Worm (Caenorhabditis elegans) whole organism, L1 larva: ENCODE data around the gene col-81.
A peak's percentile ranks its signal among the peaks of the same experiment; 100 is the strongest.

Experiments
- alr-1 ChIP-seq: fragments of 200-800 bp; sonication (Bioruptor generic); optimal IDR thresholded peaks from 2 replicates; lab custom pipeline; 2018; ENCODE audit warnings: borderline replicate concordance, mild to moderate bottlenecking, missing genetic modification characterization, missing compliant biosample characterization
- blmp-1 ChIP-seq: fragments of 150-350 bp; optimal IDR thresholded peaks from 2 replicates; lab custom pipeline; 2014; ENCODE audit warnings: missing biosample characterization, missing genetic modification characterization
- ceh-82 ChIP-seq, 3 experiments: fragments of 150-350 bp in 1 of 3; sonication (generic microtip) in 2 of 3; optimal IDR thresholded peaks; 2 replicates each; lab custom pipeline; 2014 to 2017; ENCODE audit warnings: missing biosample characterization in 3 of 3, missing genetic modification characterization in 3 of 3
- ceh-88 ChIP-seq: fragments of 200-800 bp; sonication (Bioruptor generic); IDR thresholded peaks from 2 replicates; pipeline ENCODE4 v1.3.6; 2022; ENCODE audit warnings: missing genetic modification characterization, missing compliant biosample characterization
- dpl-1 ChIP-seq, 3 experiments: fragments of 150-350 bp in 2 of 3; sonication (generic microtip) in 1 of 3; optimal IDR thresholded peaks; 2 replicates each; lab custom pipeline; 2014 to 2017; ENCODE audit warnings: missing biosample characterization in 3 of 3, missing genetic modification characterization in 3 of 3, missing genetic modification reagents in 3 of 3
- dsc-1 ChIP-seq: sonication (generic microtip); optimal IDR thresholded peaks from 2 replicates; lab custom pipeline; 2016; ENCODE audit warnings: mild to moderate bottlenecking, missing genetic modification characterization, missing compliant biosample characterization
- efl-1 ChIP-seq, 4 experiments: fragments of 150-350 bp; optimal IDR thresholded peaks in 3 of 4; peaks in 1 of 4; 1 replicate in 1 of 4; 2 replicates in 3 of 4; lab custom pipeline; 2014; ENCODE audit warnings: missing biosample characterization in 2 of 4, missing genetic modification characterization in 2 of 4, missing genetic modification reagents in 2 of 4
- egl-13 ChIP-seq: sonication (generic microtip); optimal IDR thresholded peaks from 2 replicates; lab custom pipeline; 2016; ENCODE audit warnings: missing genotype, missing genetic modification reagents, missing genetic modification characterization, missing compliant biosample characterization
- elt-2 ChIP-seq: sonication (generic microtip); optimal IDR thresholded peaks from 2 replicates; lab custom pipeline; 2016; ENCODE audit warnings: missing genetic modification characterization, mild to moderate bottlenecking, inconsistent platforms, missing compliant biosample characterization, missing genetic modification reagents
- ets-5 ChIP-seq: fragments of 200-800 bp; sonication (Bioruptor generic); IDR thresholded peaks from 2 replicates; pipeline ENCODE4 v1.3.6; 2022; ENCODE audit warnings: missing genetic modification characterization, missing compliant biosample characterization
- fkh-8 ChIP-seq: sonication (generic microtip); optimal IDR thresholded peaks from 2 replicates; lab custom pipeline; 2016; ENCODE audit warnings: mild to moderate bottlenecking, missing genetic modification characterization, missing compliant biosample characterization
- grh-1 ChIP-seq: fragments of 200-800 bp; sonication (Bioruptor generic); IDR thresholded peaks from 2 replicates; pipeline ENCODE4 v1.3.6; 2022; ENCODE audit warnings: missing genetic modification reagents, missing genetic modification characterization, missing compliant biosample characterization
- hpl-2 ChIP-seq: fragments of 150-350 bp; optimal IDR thresholded peaks from 2 replicates; lab custom pipeline; 2014; ENCODE audit warnings: missing biosample characterization, missing genetic modification reagents, missing genetic modification characterization
- isw-1 ChIP-seq: fragments of 200-800 bp; sonication (Bioruptor generic); IDR thresholded peaks from 2 replicates; pipeline ENCODE4 v1.3.6; 2022; ENCODE audit warnings: missing genetic modification characterization, missing compliant biosample characterization
- jun-1 ChIP-seq: fragments of 150-350 bp; optimal IDR thresholded peaks from 2 replicates; lab custom pipeline; 2014; ENCODE audit warnings: missing biosample characterization, missing genetic modification reagents, missing genetic modification characterization
- lin-13 ChIP-seq: fragments of 150-350 bp; optimal IDR thresholded peaks from 2 replicates; lab custom pipeline; 2014; ENCODE audit warnings: missing biosample characterization, missing genetic modification reagents, missing genetic modification characterization
- lin-14 ChIP-seq: fragments of 200-800 bp; sonication (Bioruptor generic); optimal IDR thresholded peaks from 2 replicates; lab custom pipeline; 2018; ENCODE audit warnings: mild to moderate bottlenecking, missing genetic modification characterization, moderate library complexity, missing compliant biosample characterization
- lin-35 ChIP-seq, 2 experiments: fragments of 150-350 bp; optimal IDR thresholded peaks; 2 replicates each; lab custom pipeline; 2014; ENCODE audit warnings: missing biosample characterization in 2 of 2, missing genetic modification characterization in 2 of 2, missing genetic modification reagents in 2 of 2
- lir-3 ChIP-seq: sonication (generic microtip); optimal IDR thresholded peaks from 2 replicates; lab custom pipeline; 2016; ENCODE audit warnings: mild to moderate bottlenecking, missing genetic modification characterization, moderate library complexity, missing compliant biosample characterization; ENCODE audit not compliant: poor library complexity
- lsy-2 ChIP-seq, 2 experiments: fragments of 150-350 bp; optimal IDR thresholded peaks; 2 replicates each; lab custom pipeline; 2014; ENCODE audit warnings: missing biosample characterization in 2 of 2, missing genetic modification characterization in 2 of 2
- mab-9 ChIP-seq: fragments of 200-800 bp; sonication (Bioruptor generic); IDR thresholded peaks from 2 replicates; pipeline ENCODE4 v1.3.6; 2022; ENCODE audit warnings: missing genetic modification reagents, missing genetic modification characterization, missing compliant biosample characterization
- mdl-1 ChIP-seq, 2 experiments: fragments of 150-350 bp; optimal IDR thresholded peaks; 2 replicates each; lab custom pipeline; 2014 to 2017; ENCODE audit warnings: missing biosample characterization in 2 of 2, missing genetic modification characterization in 2 of 2, inconsistent platforms in 1 of 2
- mep-1 ChIP-seq: fragments of 150-350 bp; optimal IDR thresholded peaks from 2 replicates; lab custom pipeline; 2014; ENCODE audit warnings: missing biosample characterization, missing genetic modification characterization
- nhr-12 ChIP-seq: sonication (generic microtip); optimal IDR thresholded peaks from 2 replicates; lab custom pipeline; 2017; ENCODE audit warnings: missing biosample characterization, missing genetic modification characterization
- nhr-19 ChIP-seq: fragments of 200-800 bp; sonication (Bioruptor generic); conservative IDR thresholded peaks from 2 replicates; pipeline ENCODE4 v1.3.6; 2022; ENCODE audit warnings: missing genetic modification characterization, missing compliant biosample characterization
- nhr-20 ChIP-seq: sonication (generic microtip); optimal IDR thresholded peaks from 2 replicates; lab custom pipeline; 2016; ENCODE audit warnings: mild to moderate bottlenecking, missing genetic modification characterization, missing compliant biosample characterization
- nhr-28 ChIP-seq: fragments of 150-350 bp; optimal IDR thresholded peaks from 2 replicates; lab custom pipeline; 2014; ENCODE audit warnings: missing biosample characterization, missing genetic modification characterization
- nhr-47 ChIP-seq: sonication (generic microtip); optimal IDR thresholded peaks from 2 replicates; lab custom pipeline; 2016; ENCODE audit warnings: mild to moderate bottlenecking, missing genetic modification characterization, moderate library complexity, missing compliant biosample characterization
- nhr-71 ChIP-seq: sonication (generic microtip); optimal IDR thresholded peaks from 2 replicates; lab custom pipeline; 2016; ENCODE audit warnings: mild to moderate bottlenecking, missing genetic modification characterization, moderate library complexity, missing compliant biosample characterization
- nhr-76 ChIP-seq: sonication (generic microtip); optimal IDR thresholded peaks from 2 replicates; lab custom pipeline; 2017; ENCODE audit warnings: missing biosample characterization, missing genetic modification characterization
- nhr-84 ChIP-seq: sonication (generic microtip); optimal IDR thresholded peaks from 2 replicates; lab custom pipeline; 2017; ENCODE audit warnings: missing biosample characterization, missing genetic modification characterization
- nhr-85 ChIP-seq: sonication (generic microtip); peaks from one replicate; lab custom pipeline; 2016; ENCODE audit warnings: missing genetic modification characterization, inconsistent platforms, missing compliant biosample characterization
- pag-3 ChIP-seq: sonication (generic microtip); optimal IDR thresholded peaks from 2 replicates; lab custom pipeline; 2017; ENCODE audit warnings: missing genetic modification characterization, mild to moderate bottlenecking, missing compliant biosample characterization, antibody characterized with exemption, borderline replicate concordance; ENCODE audit not compliant: insufficient read depth
- skn-1 ChIP-seq: fragments of 150-350 bp; optimal IDR thresholded peaks from 2 replicates; lab custom pipeline; 2014; ENCODE audit warnings: missing biosample characterization, missing genetic modification characterization
- snpc-4 ChIP-seq: fragments of 150-350 bp; optimal IDR thresholded peaks from 2 replicates; lab custom pipeline; 2014; ENCODE audit warnings: missing biosample characterization, missing genetic modification characterization
- tbx-2 ChIP-seq: sonication (generic microtip); optimal IDR thresholded peaks from 2 replicates; lab custom pipeline; 2016; ENCODE audit warnings: missing genetic modification characterization, missing compliant biosample characterization
- unc-30 ChIP-seq: sonication (generic microtip); optimal IDR thresholded peaks from 2 replicates; lab custom pipeline; 2017; ENCODE audit warnings: missing biosample characterization, missing genetic modification characterization
- unc-62 ChIP-seq: fragments of 150-350 bp; optimal IDR thresholded peaks from 2 replicates; lab custom pipeline; 2014; ENCODE audit warnings: missing biosample characterization, missing genetic modification reagents, missing genetic modification characterization
- unc-86 ChIP-seq: sonication (generic microtip); optimal IDR thresholded peaks from 2 replicates; lab custom pipeline; 2016; ENCODE audit warnings: missing genetic modification characterization, missing compliant biosample characterization
- unc-98 ChIP-seq: fragments of 200-800 bp; sonication (Bioruptor generic); IDR thresholded peaks from 2 replicates; pipeline ENCODE4 v1.3.6; 2022; ENCODE audit warnings: missing genetic modification characterization, missing compliant biosample characterization
- vab-15 ChIP-seq: sonication (generic microtip); optimal IDR thresholded peaks from 2 replicates; lab custom pipeline; 2017; ENCODE audit warnings: missing genotype, mild to moderate bottlenecking, missing genetic modification characterization, missing compliant biosample characterization
- zag-1 ChIP-seq: fragments of 150-350 bp; optimal IDR thresholded peaks from 2 replicates; lab custom pipeline; 2014; ENCODE audit warnings: missing biosample characterization, missing genetic modification characterization
- ztf-11 ChIP-seq, 2 experiments: sonication (generic microtip); optimal IDR thresholded peaks; 2 replicates each; lab custom pipeline; 2016 to 2017; ENCODE audit warnings: missing genetic modification characterization in 2 of 2, missing biosample characterization in 1 of 2, missing compliant biosample characterization in 1 of 2
- ztf-4 ChIP-seq: fragments of 150-350 bp; optimal IDR thresholded peaks from 2 replicates; lab custom pipeline; 2014; ENCODE audit warnings: missing biosample characterization, missing genetic modification characterization

The col-81 gene

DNA sequence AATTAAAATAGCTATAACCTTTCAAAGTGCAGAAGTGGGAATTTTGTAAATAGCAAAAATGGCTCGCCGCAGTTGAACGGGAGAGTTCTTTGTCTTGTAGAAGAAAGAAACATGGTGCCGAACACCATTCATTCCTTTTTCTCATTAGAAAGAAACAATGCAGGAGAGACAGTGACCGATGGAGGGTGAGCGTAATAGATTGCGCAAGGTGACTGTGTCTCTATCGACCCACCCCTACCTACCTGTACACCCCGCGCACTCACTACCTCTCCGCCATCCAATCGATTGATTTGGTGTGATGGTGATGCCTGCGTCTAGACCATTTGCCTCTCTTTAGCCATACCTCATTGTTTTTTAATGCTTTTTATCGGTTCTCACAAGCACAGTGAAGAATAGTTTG is 24.4 kb downstream of the col-81 start:
- TF ChIP-seq ztf-4 (tag; lab: Kevin White, UChicago) (no peak), lsy-2 (tag; optimal IDR thresholded peaks at IDR 0.05; lab: Kevin White, UChicago) (no peak), nhr-19 (no peak), fkh-8 (tag; lab: Kevin White, UChicago) (no peak), unc-30 (tag; lab: Kevin White, UChicago) (no peak), jun-1 (tag; lab: Kevin White, UChicago) (no peak), elt-2 (tag; lab: Kevin White, UChicago) (no peak), unc-98 (no peak)

DNA sequence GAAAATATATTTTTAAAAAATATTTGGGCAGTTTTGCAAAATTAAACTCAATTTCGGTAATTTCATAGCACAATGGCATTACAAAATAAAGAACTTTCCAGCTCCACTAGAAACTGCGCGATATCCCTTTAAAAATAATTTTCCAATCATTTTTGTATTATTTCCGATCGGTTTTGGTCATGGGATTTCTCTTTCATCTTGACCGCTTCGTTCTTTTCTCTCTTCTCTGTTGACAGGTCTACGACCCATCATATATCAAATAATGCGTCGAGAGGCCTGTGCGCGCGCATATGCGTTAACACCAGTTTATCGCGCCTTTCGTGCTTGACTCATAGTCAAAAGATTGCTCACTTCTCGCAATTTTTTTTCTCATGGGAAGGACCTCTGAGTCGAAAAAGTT is 25.0 kb downstream of the col-81 start:
- TF ChIP-seq vab-15 (tag; lab: Kevin White, UChicago) (no peak), efl-1 (optimal IDR thresholded peaks at IDR 0.05; lab: Kevin White, UChicago) (no peak), efl-1 (GFP tag; optimal IDR thresholded peaks at IDR 0.05 in 1 of 2; lab: Kevin White, UChicago) (no peak), alr-1 (tag; lab: Kevin White, UChicago) (no peak), unc-86 (tag; lab: Kevin White, UChicago) (no peak), lin-14 (no peak), dpl-1 (GFP tag; optimal IDR thresholded peaks at IDR 0.05; lab: Kevin White, UChicago) (no peak), mep-1 (tag; lab: Kevin White, UChicago) (no peak), dsc-1 (no peak), nhr-85 (tag; lab: Kevin White, UChicago) (peak; percentile 53), nhr-71 (tag; lab: Kevin White, UChicago) (no peak), nhr-12 (tag; lab: Kevin White, UChicago) (no peak), nhr-47 (tag; lab: Kevin White, UChicago) (no peak), lsy-2 (tag; optimal IDR thresholded peaks at IDR 0.05; lab: Kevin White, UChicago) (no peak), lin-35 (GFP tag; optimal IDR thresholded peaks at IDR 0.05; lab: Kevin White, UChicago) (peak in 1 of 2 experiments; percentile 6), fkh-8 (tag; lab: Kevin White, UChicago) (no peak), blmp-1 (tag; lab: Kevin White, UChicago) (peak; percentile 74)

- TF ChIP-seq tbx-2 (tag; lab: Kevin White, UChicago), result peak; percentile 24
- peak in 1 of 2 experiments; percentile 14 for TF ChIP-seq ztf-11 (tag; optimal IDR thresholded peaks at IDR 0.05; lab: Kevin White, UChicago)
- TF ChIP-seq nhr-85 (tag; lab: Kevin White, UChicago), result peak; percentile 57
- no peak for TF ChIP-seq mep-1 (tag; lab: Kevin White, UChicago)
These were observed 27.0 kb downstream of the col-81 start for ce11 chrII:10986461-10987090.

DNA sequence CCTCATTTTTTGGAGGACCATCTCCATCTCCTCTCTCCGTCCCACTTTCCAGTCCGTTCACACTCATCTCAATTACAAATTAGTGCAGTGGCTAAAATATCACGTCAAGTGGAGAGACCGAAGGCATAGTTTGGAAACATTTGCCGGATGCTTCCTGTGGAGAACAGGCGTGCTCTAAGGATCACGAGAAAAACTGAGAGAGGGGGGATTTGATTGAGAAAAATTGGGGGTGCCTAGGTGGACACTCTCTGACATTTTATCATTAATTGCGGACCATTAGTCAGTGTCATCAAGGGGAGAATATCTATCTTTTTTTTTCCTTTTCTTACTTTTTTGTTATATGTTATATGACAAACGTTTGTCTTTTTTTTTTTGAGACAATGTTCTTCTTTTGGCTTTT is 31.6 kb downstream of the col-81 start:
- no peak for TF ChIP-seq hpl-2
- no peak for TF ChIP-seq snpc-4 (tag; lab: Kevin White, UChicago)
- TF ChIP-seq zag-1 (tag; lab: Kevin White, UChicago), result no peak
- TF ChIP-seq ets-5, result no peak
- no peak for TF ChIP-seq mab-9 (GFP tag; lab: Robert Waterston, UW)
- no peak for TF ChIP-seq tbx-2 (tag; lab: Kevin White, UChicago)
- TF ChIP-seq isw-1, result no peak
- no peak for TF ChIP-seq elt-2 (tag; lab: Kevin White, UChicago)
- TF ChIP-seq nhr-28 (tag; lab: Kevin White, UChicago), result no peak
- no peak for TF ChIP-seq lir-3 (tag; lab: Kevin White, UChicago)
- TF ChIP-seq vab-15 (tag; lab: Kevin White, UChicago), result no peak
- TF ChIP-seq egl-13 (tag; lab: Kevin White, UChicago), result no peak
- TF ChIP-seq dsc-1, result no peak
- TF ChIP-seq grh-1 (GFP tag; lab: Robert Waterston, UW), result no peak
- no peak for TF ChIP-seq nhr-76 (tag; lab: Kevin White, UChicago)
- TF ChIP-seq lin-13 (GFP tag; lab: Kevin White, UChicago), result no peak
- no peak for TF ChIP-seq unc-62 (GFP tag; lab: Kevin White, UChicago)
- TF ChIP-seq mdl-1 (tag; optimal IDR thresholded peaks at IDR 0.05; lab: Kevin White, UChicago), result no peak
- TF ChIP-seq nhr-20 (tag; lab: Kevin White, UChicago), result no peak
- TF ChIP-seq pag-3, result no peak
- TF ChIP-seq dpl-1 (GFP tag; optimal IDR thresholded peaks at IDR 0.05; lab: Kevin White, UChicago), result no peak
- no peak for TF ChIP-seq skn-1
- no peak for TF ChIP-seq ceh-82 (tag; optimal IDR thresholded peaks at IDR 0.05; lab: Kevin White, UChicago)
- TF ChIP-seq efl-1 (optimal IDR thresholded peaks at IDR 0.05; lab: Kevin White, UChicago), result no peak
- TF ChIP-seq efl-1 (GFP tag; optimal IDR thresholded peaks at IDR 0.05 in 1 of 2; lab: Kevin White, UChicago), result no peak
- no peak for TF ChIP-seq ceh-88 (GFP tag; lab: Robert Waterston, UW)
- no peak for TF ChIP-seq nhr-84 (tag; lab: Kevin White, UChicago)
- no peak for TF ChIP-seq unc-98
